Worm (Caenorhabditis elegans): Measurements from ENCODE around the gene F17E9.15.

- no peak for TF ChIP-seq ztf-29 (GFP tag; IDR thresholded peaks at IDR 0.05)
- no peak for TF ChIP-seq klf-2 (GFP tag; conservative IDR thresholded peaks at IDR 0.05)
- TF ChIP-seq tab-1 (GFP tag; IDR thresholded peaks at IDR 0.05): no peak
- TF ChIP-seq ref-1 (GFP tag; conservative IDR thresholded peaks at IDR 0.05): no peak
- TF ChIP-seq flt-1 (GFP tag; IDR thresholded peaks at IDR 0.05): no peak
- no peak for TF ChIP-seq T22C8.4 (GFP tag; IDR thresholded peaks at IDR 0.05)
- TF ChIP-seq med-1 (GFP tag; optimal IDR thresholded peaks at IDR 0.05; ENCODE audit: insufficient read depth): no peak
- no peak for TF ChIP-seq cog-1 (tag; optimal IDR thresholded peaks at IDR 0.05)
- TF ChIP-seq ztf-23 (GFP tag; IDR thresholded peaks at IDR 0.05): no peak
Observed at ce11 chrIV:8333554-8333953, 13.7 kb upstream of the F17E9.15 start.
